Fruit fly (Drosophila melanogaster) whole organism: Measurements from ENCODE around the gene ATPsynGL.
A peak's percentile ranks its signal among the peaks of the same experiment; 100 is the strongest.

Experiments
- CG8478 ChIP-seq: fragments of >200 bp; optimal IDR thresholded peaks from 2 replicates; lab custom pipeline; 2018; ENCODE audit warnings: inconsistent platforms
- Dll ChIP-seq: fragments of >200 bp; optimal IDR thresholded peaks from 2 replicates; lab custom pipeline; 2017
- EcR ChIP-seq, 2 experiments: fragments of >200 bp; optimal IDR thresholded peaks; 2 replicates each; lab custom pipeline; 2017; ENCODE audit warnings: missing biosample characterization in 2 of 2, missing genetic modification characterization in 2 of 2, missing genetic modification reagents in 2 of 2
- pan ChIP-seq: fragments of >200 bp; optimal IDR thresholded peaks from 2 replicates; lab custom pipeline; 2017
- psq ChIP-seq: fragments of >200 bp; optimal IDR thresholded peaks from 2 replicates; lab custom pipeline; 2017

DNA sequence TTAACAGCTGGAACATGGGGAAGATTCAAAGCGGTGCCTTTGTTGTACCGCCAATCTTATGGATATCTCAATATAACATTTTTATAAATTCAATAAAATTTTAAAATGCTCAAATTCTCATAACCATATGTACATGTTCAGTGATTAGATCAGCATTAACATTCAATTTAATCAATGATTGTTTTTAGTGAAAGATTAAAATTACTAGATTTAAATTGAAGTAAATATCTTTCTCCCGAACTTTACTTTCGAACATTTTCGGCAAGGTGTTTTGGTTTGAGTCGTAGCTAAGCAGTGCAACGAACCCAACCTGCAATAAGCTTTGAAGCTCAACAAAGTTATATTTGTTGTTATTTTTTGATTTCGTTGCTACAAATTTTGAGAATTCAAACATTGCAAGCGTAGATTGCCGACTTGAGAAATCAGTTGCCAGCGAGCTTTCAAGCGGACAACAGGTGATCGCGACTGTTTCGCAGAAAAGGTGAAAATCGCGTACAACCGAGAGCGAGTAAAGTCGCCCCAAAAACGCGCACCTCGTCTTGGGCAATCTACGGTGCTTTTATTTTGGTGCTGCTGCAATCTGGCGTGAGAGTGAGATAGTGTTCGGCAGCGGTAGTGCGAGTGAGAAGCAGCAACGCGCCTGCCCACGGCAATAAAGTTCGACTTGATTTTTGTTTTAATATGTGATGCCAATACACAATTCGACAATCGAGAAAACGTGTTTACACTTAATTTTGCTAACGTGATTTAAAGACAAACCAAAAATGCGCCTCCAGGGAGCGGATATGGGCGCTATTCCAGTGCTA, 44.5 kb upstream of the ATPsynGL start, which contains the start of gene Tep3:
- TF ChIP-seq pan (lab: Kevin White, UChicago) (no peak), EcR (GFP tag; optimal IDR thresholded peaks at IDR 0.05; lab: Kevin White, UChicago) (no peak), CG8478 (peak; percentile 3), psq (no peak), Dll (lab: Kevin White, UChicago) (no peak)
